Fruit fly (Drosophila melanogaster) whole organism, embryonic: Measurements from ENCODE around the gene dati.
A peak's percentile ranks its signal among the peaks of the same experiment; 100 is the strongest.

ENCODE experiments used
- ATbp ChIP-seq: fragments of 200-800 bp; sonication (Bioruptor generic); optimal IDR thresholded peaks from 2 replicates; lab custom pipeline; 2017; ENCODE audit warnings: missing biosample characterization, mild to moderate bottlenecking, missing genetic modification characterization, missing genetic modification reagents
- Abd-B ChIP-seq: fragments of 200-800 bp; sonication (Bioruptor generic); optimal IDR thresholded peaks from 2 replicates; lab custom pipeline; 2018; ENCODE audit warnings: missing biosample characterization, mild to moderate bottlenecking, missing genetic modification characterization, moderate library complexity
- Atf6 ChIP-seq: fragments of 200-800 bp; sonication (Bioruptor generic); IDR thresholded peaks from 2 replicates; pipeline ENCODE4 v1.3.6; 2022; ENCODE audit warnings: missing biosample characterization, missing genetic modification characterization
- CG10147 ChIP-seq: fragments of 200-800 bp; sonication (Bioruptor generic); optimal IDR thresholded peaks from 2 replicates; lab custom pipeline; 2019; ENCODE audit warnings: missing biosample characterization, mild to moderate bottlenecking, missing genetic modification characterization, moderate library complexity
- CG10462 ChIP-seq: fragments of 200-800 bp; sonication (Bioruptor generic); optimal IDR thresholded peaks from 2 replicates; lab custom pipeline; 2016; ENCODE audit warnings: missing biosample characterization, missing genetic modification characterization
- CG10565 ChIP-seq: fragments of 200-800 bp; sonication (Bioruptor generic); optimal IDR thresholded peaks from 3 replicates; lab custom pipeline; 2016; ENCODE audit warnings: missing biosample characterization, mild to moderate bottlenecking, missing genetic modification characterization
- CG11456 ChIP-seq: fragments of 200-800 bp; sonication (Bioruptor generic); IDR thresholded peaks from 3 replicates; pipeline ENCODE4 v1.3.6; 2022; ENCODE audit warnings: missing biosample characterization, missing genetic modification characterization
- CG12155 ChIP-seq: fragments of 200-800 bp; sonication (Bioruptor generic); optimal IDR thresholded peaks from 3 replicates; lab custom pipeline; 2016; ENCODE audit warnings: missing biosample characterization, missing genetic modification characterization
- CG13624 ChIP-seq: fragments of 200-800 bp; sonication (Bioruptor generic); optimal IDR thresholded peaks from 2 replicates; lab custom pipeline; 2016; ENCODE audit warnings: missing biosample characterization, missing genetic modification characterization
- CG17328 ChIP-seq: fragments of 200-800 bp; sonication (Bioruptor generic); IDR thresholded peaks from 2 replicates; pipeline ENCODE4 v1.3.6; 2022; ENCODE audit warnings: missing biosample characterization, missing genetic modification characterization
- CG17385 ChIP-seq: fragments of 200-800 bp; sonication (Bioruptor generic); optimal IDR thresholded peaks from 3 replicates; lab custom pipeline; 2018; ENCODE audit warnings: missing biosample characterization, mild to moderate bottlenecking, missing genetic modification characterization
- CG17802 ChIP-seq: fragments of 200-800 bp; sonication (Bioruptor generic); optimal IDR thresholded peaks from 2 replicates; lab custom pipeline; 2018; ENCODE audit warnings: missing biosample characterization, mild to moderate bottlenecking, missing genetic modification characterization, moderate library complexity
- CG17912 ChIP-seq: fragments of 200-800 bp; sonication (Bioruptor generic); optimal IDR thresholded peaks from 2 replicates; lab custom pipeline; 2018; ENCODE audit warnings: missing biosample characterization, mild to moderate bottlenecking, missing genetic modification characterization
- CG18262 ChIP-seq: fragments of 200-800 bp; optimal IDR thresholded peaks from 3 replicates; lab custom pipeline; 2019; ENCODE audit warnings: missing biosample characterization, mild to moderate bottlenecking, missing genetic modification characterization, moderate library complexity
- CG18619 ChIP-seq: fragments of 200-800 bp; sonication (Bioruptor generic); optimal IDR thresholded peaks from 3 replicates; lab custom pipeline; 2017; ENCODE audit warnings: missing biosample characterization, mild to moderate bottlenecking, missing genetic modification characterization
- CG2116 ChIP-seq: fragments of 200-800 bp; sonication (Bioruptor generic); optimal IDR thresholded peaks from 3 replicates; lab custom pipeline; 2018; ENCODE audit warnings: missing biosample characterization, mild to moderate bottlenecking, missing genetic modification characterization
- CG2120 ChIP-seq: fragments of 200-800 bp; sonication (Bioruptor generic); optimal IDR thresholded peaks from 3 replicates; lab custom pipeline; 2016; ENCODE audit warnings: missing biosample characterization, missing genetic modification characterization
- CG32532 ChIP-seq: fragments of 200-800 bp; sonication (Bioruptor generic); IDR thresholded peaks from 2 replicates; pipeline ENCODE4 v1.3.6; 2022; ENCODE audit warnings: missing biosample characterization, missing genetic modification characterization
- CG3838 ChIP-seq: fragments of 200-800 bp; sonication (Bioruptor generic); optimal IDR thresholded peaks from 3 replicates; lab custom pipeline; 2016; ENCODE audit warnings: missing biosample characterization, missing genetic modification characterization
- CG3847 ChIP-seq: fragments of 200-800 bp; sonication (Bioruptor generic); IDR thresholded peaks from 2 replicates; pipeline ENCODE4 v1.3.6; 2022; ENCODE audit warnings: missing biosample characterization, missing genetic modification characterization
- CG4617 ChIP-seq: fragments of 200-800 bp; sonication (Bioruptor generic); optimal IDR thresholded peaks from 3 replicates; lab custom pipeline; 2016; ENCODE audit warnings: missing biosample characterization, missing genetic modification characterization, borderline replicate concordance
- CG4820 ChIP-seq: fragments of 200-800 bp; sonication (Bioruptor generic); optimal IDR thresholded peaks from 3 replicates; lab custom pipeline; 2016; ENCODE audit warnings: missing biosample characterization, missing genetic modification characterization
- CG6654 ChIP-seq: fragments of 200-800 bp; sonication (Bioruptor generic); optimal IDR thresholded peaks from 2 replicates; lab custom pipeline; 2017; ENCODE audit warnings: missing biosample characterization, mild to moderate bottlenecking, missing genetic modification characterization
- CG7556 ChIP-seq: fragments of 200-800 bp; sonication (Bioruptor generic); optimal IDR thresholded peaks from 2 replicates; lab custom pipeline; 2017; ENCODE audit warnings: missing biosample characterization, mild to moderate bottlenecking, missing genetic modification characterization
- CG8944 ChIP-seq: fragments of 200-800 bp; sonication (Bioruptor generic); optimal IDR thresholded peaks from 3 replicates; lab custom pipeline; 2016; ENCODE audit warnings: missing biosample characterization, missing genetic modification characterization
- CG9437 ChIP-seq: fragments of 200-800 bp; sonication (Bioruptor generic); optimal IDR thresholded peaks from 2 replicates; lab custom pipeline; 2018; ENCODE audit warnings: missing biosample characterization, mild to moderate bottlenecking, missing genetic modification characterization
- E2f2 ChIP-seq: fragments of 200-800 bp; sonication (Bioruptor generic); IDR thresholded peaks from 2 replicates; pipeline ENCODE4 v1.3.6; 2022; ENCODE audit warnings: missing biosample characterization, missing genetic modification characterization
- HLHmδ ChIP-seq: fragments of 200-800 bp; sonication (Bioruptor generic); optimal IDR thresholded peaks from 2 replicates; lab custom pipeline; 2018; ENCODE audit warnings: missing biosample characterization, mild to moderate bottlenecking, missing genetic modification characterization, moderate library complexity
- Hmx ChIP-seq: fragments of 200-800 bp; sonication (Bioruptor generic); optimal IDR thresholded peaks from 2 replicates; lab custom pipeline; 2016; ENCODE audit warnings: missing biosample characterization, missing genetic modification characterization
- Med ChIP-seq: fragments of 200-800 bp; sonication (Bioruptor generic); peaks from one replicate; lab custom pipeline; 2016; ENCODE audit warnings: missing biosample characterization, missing genetic modification characterization, mild to moderate bottlenecking, inconsistent platforms, moderate library complexity
- Neu2 ChIP-seq: fragments of 200-800 bp; sonication (Bioruptor generic); optimal IDR thresholded peaks from 3 replicates; lab custom pipeline; 2016; ENCODE audit warnings: missing biosample characterization, missing genetic modification characterization, borderline replicate concordance
- Nf-YC ChIP-seq: fragments of 200-800 bp; optimal IDR thresholded peaks from 3 replicates; lab custom pipeline; 2019; ENCODE audit warnings: missing biosample characterization, mild to moderate bottlenecking, missing genetic modification characterization, moderate library complexity
- Oaz ChIP-seq: fragments of 200-800 bp; sonication (Bioruptor generic); IDR thresholded peaks from 2 replicates; pipeline ENCODE4 v1.3.6; 2022; ENCODE audit warnings: missing biosample characterization, missing genetic modification characterization
- Xbp1 ChIP-seq: fragments of 200-800 bp; sonication (Bioruptor generic); optimal IDR thresholded peaks from 3 replicates; lab custom pipeline; 2016; ENCODE audit warnings: missing biosample characterization, mild to moderate bottlenecking, missing genetic modification characterization
- ab ChIP-seq: fragments of 200-800 bp; sonication (Bioruptor generic); optimal IDR thresholded peaks from 2 replicates; lab custom pipeline; 2016; ENCODE audit warnings: missing biosample characterization, missing genetic modification characterization
- ara ChIP-seq: fragments of 200-800 bp; sonication (Bioruptor generic); IDR thresholded peaks from 2 replicates; pipeline ENCODE4 v1.3.6; 2022; ENCODE audit warnings: missing biosample characterization, missing genetic modification characterization
- br ChIP-seq: fragments of >200 bp; optimal IDR thresholded peaks from 2 replicates; lab custom pipeline; 2017
- ci ChIP-seq: fragments of 200-800 bp; sonication (Bioruptor generic); IDR thresholded peaks from 3 replicates; pipeline ENCODE4 v1.3.6; 2022; ENCODE audit warnings: missing biosample characterization, missing genetic modification characterization
- en ChIP-seq: fragments of 200-800 bp; sonication (Bioruptor generic); optimal IDR thresholded peaks from 2 replicates; lab custom pipeline; 2016; ENCODE audit warnings: missing biosample characterization, missing genetic modification characterization
- eve ChIP-seq, 2 experiments: fragments of >200 bp; optimal IDR thresholded peaks; 2 replicates each; lab custom pipeline; 2017; ENCODE audit warnings: missing biosample characterization in 2 of 2, missing genetic modification characterization in 2 of 2
- gce ChIP-seq: fragments of 200-800 bp; sonication (Bioruptor generic); IDR thresholded peaks from 3 replicates; pipeline ENCODE4 v1.3.6; 2022; ENCODE audit warnings: missing biosample characterization, missing genetic modification characterization
- grau ChIP-seq: fragments of 200-800 bp; optimal IDR thresholded peaks from 3 replicates; lab custom pipeline; 2019; ENCODE audit warnings: missing biosample characterization, mild to moderate bottlenecking, missing genetic modification characterization, moderate library complexity
- hbn ChIP-seq: fragments of 200-800 bp; sonication (Bioruptor generic); IDR thresholded peaks from 2 replicates; pipeline ENCODE4 v1.3.6; 2022; ENCODE audit warnings: missing biosample characterization, missing genetic modification characterization; ENCODE audit not compliant: partially characterized antibody
- mirr ChIP-seq: fragments of 200-800 bp; sonication (Bioruptor generic); optimal IDR thresholded peaks from 3 replicates; lab custom pipeline; 2018; ENCODE audit warnings: missing biosample characterization, mild to moderate bottlenecking, missing genetic modification characterization
- ranshi ChIP-seq: fragments of 200-800 bp; sonication (Bioruptor generic); IDR thresholded peaks from 2 replicates; pipeline ENCODE4 v1.3.6; 2022; ENCODE audit warnings: missing biosample characterization, missing genetic modification characterization
- sc ChIP-seq, 3 experiments: fragments of >200 bp in 2 of 3; fragments of 200-800 bp in 1 of 3; sonication (Bioruptor generic) in 1 of 3; optimal IDR thresholded peaks; 2 replicates in 2 of 3; 3 replicates in 1 of 3; lab custom pipeline; 2017; ENCODE audit warnings: mild to moderate bottlenecking in 1 of 3, missing biosample characterization in 1 of 3, missing genetic modification characterization in 1 of 3, missing genetic modification reagents in 1 of 3
- scrt ChIP-seq: fragments of 200-800 bp; sonication (Bioruptor generic); optimal IDR thresholded peaks from 2 replicates; lab custom pipeline; 2018; ENCODE audit warnings: missing biosample characterization, mild to moderate bottlenecking, missing genetic modification characterization, moderate library complexity
- sd ChIP-seq: fragments of 200-800 bp; sonication (Bioruptor generic); optimal IDR thresholded peaks from 3 replicates; lab custom pipeline; 2018; ENCODE audit warnings: missing biosample characterization, mild to moderate bottlenecking, missing genetic modification characterization, moderate library complexity
- stc ChIP-seq: fragments of 200-800 bp; sonication (Bioruptor generic); IDR thresholded peaks from 2 replicates; pipeline ENCODE4 v1.3.6; 2022; ENCODE audit warnings: missing biosample characterization, missing genetic modification characterization
- trh ChIP-seq: fragments of 200-800 bp; sonication (Bioruptor generic); optimal IDR thresholded peaks from 2 replicates; lab custom pipeline; 2016; ENCODE audit warnings: missing biosample characterization, missing genetic modification characterization

dati gene

dm6 chr4:424630-425327 lies 29.4 kb upstream of the dati start (continued):
- TF ChIP-seq CG32532 (GFP tag; lab: Robert Waterston, UW) (peak; percentile 97), CG4617 (GFP tag; lab: Kevin White, UChicago) (peak; percentile 80), eve (GFP tag; optimal IDR thresholded peaks at IDR 0.05; lab: Kevin White, UChicago) (peak in 1 of 2 experiments; percentile 86), CG11456 (GFP tag; lab: Robert Waterston, UW) (no peak; the same call in none of the 3 replicates), grau (tag; lab: Kevin White, UChicago) (peak; percentile 86), ci (GFP tag; lab: Robert Waterston, UW) (peak; percentile 98), Hmx (GFP tag; lab: Kevin White, UChicago) (peak; percentile 61), Neu2 (peak; percentile 83), CG10462 (GFP tag; lab: Kevin White, UChicago) (peak; percentile 84), CG12155 (GFP tag; lab: Kevin White, UChicago) (peak; percentile 77), en (peak; percentile 96), E2f2 (GFP tag; lab: Robert Waterston, UW) (peak; percentile 65), Nf-YC (tag; lab: Kevin White, UChicago) (peak; percentile 87), scrt (GFP tag; lab: Kevin White, UChicago) (peak; percentile 79), Atf6 (GFP tag; lab: Robert Waterston, UW) (peak; percentile 78), CG17912 (GFP tag; lab: Kevin White, UChicago) (peak; percentile 96), Xbp1 (peak; percentile 98), CG17385 (peak; percentile 88), CG18262 (tag; lab: Kevin White, UChicago) (peak; percentile 88), ATbp (GFP tag; lab: Kevin White, UChicago) (peak; percentile 90), CG10147 (no peak), br (lab: Kevin White, UChicago) (no peak), ara (GFP tag; lab: Robert Waterston, UW) (no peak), trh (GFP tag; lab: Kevin White, UChicago) (peak; percentile 89), CG6654 (GFP tag; lab: Kevin White, UChicago) (peak; percentile 75), mirr (no peak), CG3838 (GFP tag; lab: Kevin White, UChicago) (peak; percentile 78), HLHmδ (no peak), hbn (no peak), ab (GFP tag; lab: Kevin White, UChicago) (peak; percentile 69), CG18619 (GFP tag; lab: Kevin White, UChicago) (peak; percentile 91), CG8944 (GFP tag; lab: Kevin White, UChicago) (peak; percentile 94), Abd-B (GFP tag; lab: Kevin White, UChicago) (no peak), CG7556 (GFP tag; lab: Kevin White, UChicago) (peak; percentile 61), stc (GFP tag; lab: Robert Waterston, UW) (peak; percentile 90), CG2120 (GFP tag; lab: Kevin White, UChicago) (peak; percentile 84), CG10565 (GFP tag; lab: Kevin White, UChicago) (peak; percentile 87), Med (GFP tag; lab: Kevin White, UChicago) (peak; percentile 100), CG17802 (tag; lab: Kevin White, UChicago) (peak; percentile 87), CG17328 (GFP tag; lab: Robert Waterston, UW) (peak; percentile 89), CG3847 (GFP tag; lab: Robert Waterston, UW) (no peak; the same call in 1 of the 2 replicates), sd (tag; lab: Kevin White, UChicago) (no peak), sc (optimal IDR thresholded peaks at IDR 0.05; lab: Kevin White, UChicago) (no peak), sc (GFP tag; optimal IDR thresholded peaks at IDR 0.05; lab: Kevin White, UChicago) (peak; percentile 90), CG13624 (GFP tag; lab: Kevin White, UChicago) (peak; percentile 95), gce (GFP tag; lab: Robert Waterston, UW) (peak; percentile 94; the same call in 1 of the 3 replicates), CG4820 (GFP tag; lab: Kevin White, UChicago) (peak; percentile 92), CG9437 (GFP tag; lab: Kevin White, UChicago) (peak; percentile 82), Oaz (GFP tag; lab: Robert Waterston, UW) (peak; percentile 87), ranshi (GFP tag; lab: Robert Waterston, UW) (no peak; the same call in 1 of the 2 replicates), CG2116 (GFP tag; lab: Kevin White, UChicago) (peak; percentile 66)
